Worm (Caenorhabditis elegans): Measurements from ENCODE around the gene slt-1.

The slt-1 gene

ce11 chrX:14706698-14707285 is 32.7 kb downstream of the slt-1 start, which contains the start of gene tmem-184 (continued):
- TF ChIP-seq arid-1 (GFP tag; conservative IDR thresholded peaks at IDR 0.05) (no peak), lin-29 (GFP tag; IDR thresholded peaks at IDR 0.05) (no peak), Y48G9A.11 (GFP tag; IDR thresholded peaks at IDR 0.05) (no peak), F26F4.8 (GFP tag; conservative IDR thresholded peaks at IDR 0.05) (no peak), ceh-44 (GFP tag; IDR thresholded peaks at IDR 0.05) (no peak), spr-3 (GFP tag; optimal IDR thresholded peaks at IDR 0.05) (no peak), ama-1 (optimal IDR thresholded peaks at IDR 0.05) (no peak), T26A8.4 (GFP tag; IDR thresholded peaks at IDR 0.05) (no peak), madf-5 (GFP tag; IDR thresholded peaks at IDR 0.05) (no peak), ceh-32 (tag; optimal IDR thresholded peaks at IDR 0.05; ENCODE audit: poor library complexity) (no peak), lim-7 (GFP tag; IDR thresholded peaks at IDR 0.05) (no peak), nhr-77 (tag; optimal IDR thresholded peaks at IDR 0.05) (peak; percentile 62), snpc-1.2 (GFP tag; IDR thresholded peaks at IDR 0.05) (no peak), ceh-28 (tag; optimal IDR thresholded peaks at IDR 0.05) (no peak), nhr-41 (GFP tag; IDR thresholded peaks at IDR 0.05) (no peak), unc-130 (GFP tag; optimal IDR thresholded peaks at IDR 0.05) (no peak), mdt-29 (GFP tag; IDR thresholded peaks at IDR 0.05) (no peak), dmd-9 (GFP tag; IDR thresholded peaks at IDR 0.05) (no peak), nhr-111 (GFP tag; optimal IDR thresholded peaks at IDR 0.05) (no peak), ctbp-1 (GFP tag; IDR thresholded peaks at IDR 0.05) (no peak), nhr-10 (tag; optimal IDR thresholded peaks at IDR 0.05) (no peak), dpl-1 (GFP tag; optimal IDR thresholded peaks at IDR 0.05) (no peak), set-16 (GFP tag; IDR thresholded peaks at IDR 0.05) (no peak), sdz-12 (GFP tag; optimal IDR thresholded peaks at IDR 0.05) (no peak), nhr-48 (tag; optimal IDR thresholded peaks at IDR 0.05) (peak; percentile 88), nhr-11 (tag; optimal IDR thresholded peaks at IDR 0.05) (no peak), mes-2 (tag; optimal IDR thresholded peaks at IDR 0.05; ENCODE audit: poor library complexity, severe bottlenecking) (peak; percentile 0), Y105C5A.15 (GFP tag; IDR thresholded peaks at IDR 0.05) (no peak), unc-62 (GFP tag; optimal IDR thresholded peaks at IDR 0.05 in 1 of 2) (peak; percentile 70 to 92), unc-62 (tag; optimal IDR thresholded peaks at IDR 0.05) (no peak), Y75B8A.6 (GFP tag; IDR thresholded peaks at IDR 0.05) (no peak), mxl-2 (GFP tag; conservative IDR thresholded peaks at IDR 0.05) (no peak), cey-2 (tag; optimal IDR thresholded peaks at IDR 0.05; ENCODE audit: borderline replicate concordance, insufficient read depth) (no peak), lsy-2 (tag; optimal IDR thresholded peaks at IDR 0.05) (peak in 1 of 2 experiments; percentile 39), lin-39 (tag; optimal IDR thresholded peaks at IDR 0.05) (no peak), R02D3.7 (tag; optimal IDR thresholded peaks at IDR 0.05) (no peak), hlh-30 (tag; optimal IDR thresholded peaks at IDR 0.05; ENCODE audit: insufficient read depth) (peak; percentile 40), Y5F2A.4 (GFP tag; optimal IDR thresholded peaks at IDR 0.05) (no peak), zip-11 (GFP tag; IDR thresholded peaks at IDR 0.05) (no peak), tag-97 (GFP tag; IDR thresholded peaks at IDR 0.05) (no peak), jun-1 (tag; optimal IDR thresholded peaks at IDR 0.05) (no peak), ceh-62 (tag; optimal IDR thresholded peaks at IDR 0.05) (no peak), dve-1 (tag; optimal IDR thresholded peaks at IDR 0.05; ENCODE audit: insufficient read depth) (peak; percentile 75), D1046.2 (GFP tag; IDR thresholded peaks at IDR 0.05) (no peak), ces-1 (GFP tag; optimal IDR thresholded peaks at IDR 0.05) (no peak), hif-1 (tag; optimal IDR thresholded peaks at IDR 0.05) (peak in 1 of 2 experiments; percentile 20), F49E8.2 (tag; optimal IDR thresholded peaks at IDR 0.05; ENCODE audit: borderline replicate concordance) (no peak), fos-1 (tag; optimal IDR thresholded peaks at IDR 0.05) (no peak), saeg-2 (GFP tag; IDR thresholded peaks at IDR 0.05) (no peak), skn-1 (tag; optimal IDR thresholded peaks at IDR 0.05) (no peak), unc-39 (tag; optimal IDR thresholded peaks at IDR 0.05) (no peak)

Data from whole organism, L4 larva.